Fruit fly (Drosophila melanogaster) whole organism, embryonic: ENCODE data around the gene CG42789.
A peak's percentile ranks its signal among the peaks of the same experiment; 100 is the strongest.

Experiments
- Antp ChIP-seq: fragments of 200-800 bp; sonication (Bioruptor generic); optimal IDR thresholded peaks from 3 replicates; lab custom pipeline; 2016; ENCODE audit warnings: missing biosample characterization, missing genetic modification characterization
- CG18476 ChIP-seq: fragments of 200-800 bp; sonication (Bioruptor generic); optimal IDR thresholded peaks from 2 replicates; lab custom pipeline; 2016; ENCODE audit warnings: missing biosample characterization, mild to moderate bottlenecking, missing genetic modification characterization
- CG18619 ChIP-seq: fragments of 200-800 bp; sonication (Bioruptor generic); optimal IDR thresholded peaks from 3 replicates; lab custom pipeline; 2017; ENCODE audit warnings: missing biosample characterization, mild to moderate bottlenecking, missing genetic modification characterization
- CG2889 ChIP-seq: fragments of 200-800 bp; sonication (Bioruptor generic); IDR thresholded peaks from 3 replicates; pipeline ENCODE4 v1.3.6; 2022; ENCODE audit warnings: missing biosample characterization, missing genetic modification characterization
- CG3163 ChIP-seq: fragments of 200-800 bp; sonication (Bioruptor generic); optimal IDR thresholded peaks from 3 replicates; lab custom pipeline; 2016; ENCODE audit warnings: missing biosample characterization, missing genetic modification characterization
- CG33557 ChIP-seq: fragments of 200-800 bp; sonication (Bioruptor generic); optimal IDR thresholded peaks from 2 replicates; lab custom pipeline; 2019; ENCODE audit warnings: missing biosample characterization, mild to moderate bottlenecking, missing genetic modification characterization, moderate library complexity
- CG4328 ChIP-seq: fragments of 200-800 bp; sonication (Bioruptor generic); optimal IDR thresholded peaks from 3 replicates; lab custom pipeline; 2017; ENCODE audit warnings: missing biosample characterization, missing genetic modification reagents, missing genetic modification characterization
- CG4730 ChIP-seq: fragments of 200-800 bp; sonication (Bioruptor generic); IDR thresholded peaks from 2 replicates; pipeline ENCODE4 v1.3.6; 2022; ENCODE audit warnings: missing biosample characterization, missing genetic modification characterization
- CG5953 ChIP-seq: fragments of 200-800 bp; sonication (Bioruptor generic); IDR thresholded peaks from 2 replicates; pipeline ENCODE4 v1.3.6; 2022; ENCODE audit warnings: missing biosample characterization, missing genetic modification characterization
- CG6813 ChIP-seq: fragments of 200-800 bp; sonication (Bioruptor generic); optimal IDR thresholded peaks from 2 replicates; lab custom pipeline; 2017; ENCODE audit warnings: missing biosample characterization, missing genetic modification characterization, mild to moderate bottlenecking, moderate library complexity, missing genetic modification reagents
- CG8281 ChIP-seq: fragments of 200-800 bp; sonication (Bioruptor generic); optimal IDR thresholded peaks from 2 replicates; lab custom pipeline; 2018; ENCODE audit warnings: missing biosample characterization, mild to moderate bottlenecking, missing genetic modification characterization, moderate library complexity
- CG8924 ChIP-seq: fragments of 200-800 bp; optimal IDR thresholded peaks from 3 replicates; lab custom pipeline; 2019; ENCODE audit warnings: missing biosample characterization, mild to moderate bottlenecking, missing genetic modification characterization, moderate library complexity
- CG9437 ChIP-seq: fragments of 200-800 bp; sonication (Bioruptor generic); optimal IDR thresholded peaks from 2 replicates; lab custom pipeline; 2018; ENCODE audit warnings: missing biosample characterization, mild to moderate bottlenecking, missing genetic modification characterization
- CG9797 ChIP-seq: fragments of 200-800 bp; sonication (Bioruptor generic); optimal IDR thresholded peaks from 3 replicates; lab custom pipeline; 2018; ENCODE audit warnings: missing biosample characterization, mild to moderate bottlenecking, missing genetic modification characterization
- Dfd ChIP-seq, 2 experiments: fragments of >200 bp; optimal IDR thresholded peaks; 2 replicates each; lab custom pipeline; 2017; ENCODE audit warnings: missing biosample characterization in 2 of 2, missing genetic modification characterization in 2 of 2
- Dip3 ChIP-seq: fragments of 200-800 bp; sonication (Bioruptor generic); optimal IDR thresholded peaks from 3 replicates; lab custom pipeline; 2016; ENCODE audit warnings: missing biosample characterization, missing genetic modification characterization
- Dref ChIP-seq: fragments of 200-800 bp; sonication (Bioruptor generic); IDR thresholded peaks from 2 replicates; pipeline ENCODE4 v1.3.6; 2022; ENCODE audit warnings: missing biosample characterization, missing genetic modification characterization
- Elba2 ChIP-seq: fragments of 200-800 bp; sonication (Bioruptor generic); optimal IDR thresholded peaks from 3 replicates; lab custom pipeline; 2016; ENCODE audit warnings: missing biosample characterization, missing genetic modification characterization
- HmgZ ChIP-seq: fragments of 200-800 bp; sonication (Bioruptor generic); optimal IDR thresholded peaks from 2 replicates; lab custom pipeline; 2018; ENCODE audit warnings: missing biosample characterization, mild to moderate bottlenecking, missing genetic modification characterization
- Hsf ChIP-seq: fragments of 200-800 bp; sonication (Bioruptor generic); optimal IDR thresholded peaks from 3 replicates; lab custom pipeline; 2016; ENCODE audit warnings: missing biosample characterization, missing genetic modification characterization
- Med ChIP-seq: fragments of 200-800 bp; sonication (Bioruptor generic); peaks from one replicate; lab custom pipeline; 2016; ENCODE audit warnings: missing biosample characterization, missing genetic modification characterization, mild to moderate bottlenecking, inconsistent platforms, moderate library complexity
- Side ChIP-seq: fragments of 200-800 bp; sonication (Bioruptor generic); optimal IDR thresholded peaks from 2 replicates; lab custom pipeline; 2016; ENCODE audit warnings: missing biosample characterization, missing genetic modification characterization
- Trl ChIP-seq, 3 experiments: fragments of >200 bp in 2 of 3; fragments of 200-800 bp in 1 of 3; sonication (Bioruptor generic) in 1 of 3; optimal IDR thresholded peaks; 2 replicates in 1 of 3; 3 replicates in 2 of 3; lab custom pipeline; 2016 to 2017; ENCODE audit warnings: missing biosample characterization in 1 of 3, missing genetic modification characterization in 1 of 3
- abd-A ChIP-seq: fragments of 200-800 bp; sonication (Bioruptor generic); optimal IDR thresholded peaks from 3 replicates; lab custom pipeline; 2019; ENCODE audit warnings: missing biosample characterization, mild to moderate bottlenecking, missing genetic modification characterization, moderate library complexity
- ac ChIP-seq: fragments of 200-800 bp; sonication (Bioruptor generic); optimal IDR thresholded peaks from 3 replicates; lab custom pipeline; 2017; ENCODE audit warnings: missing biosample characterization, mild to moderate bottlenecking, missing genetic modification characterization
- bab2 ChIP-seq: fragments of 200-800 bp; sonication (Bioruptor generic); optimal IDR thresholded peaks from 2 replicates; lab custom pipeline; 2016; ENCODE audit warnings: missing biosample characterization, missing genetic modification characterization
- btn ChIP-seq: fragments of 200-800 bp; sonication (Bioruptor generic); optimal IDR thresholded peaks from 2 replicates; lab custom pipeline; 2016; ENCODE audit warnings: missing biosample characterization, missing genetic modification characterization
- cad ChIP-seq: fragments of >200 bp; optimal IDR thresholded peaks from 2 replicates; lab custom pipeline; 2017; ENCODE audit warnings: missing biosample characterization, missing genetic modification characterization
- cas ChIP-seq: fragments of 200-800 bp; sonication (Bioruptor generic); IDR thresholded peaks from 2 replicates; pipeline ENCODE4 v1.3.6; 2022; ENCODE audit warnings: missing biosample characterization, missing genetic modification characterization
- cwo ChIP-seq: fragments of 200-800 bp; sonication (Bioruptor generic); optimal IDR thresholded peaks from 3 replicates; lab custom pipeline; 2017; ENCODE audit warnings: missing biosample characterization, missing genetic modification characterization, mild to moderate bottlenecking, moderate library complexity, missing genetic modification reagents
- dimm ChIP-seq: fragments of 200-800 bp; sonication (Bioruptor generic); IDR thresholded peaks from 2 replicates; pipeline ENCODE4 v1.3.6; 2022; ENCODE audit warnings: missing biosample characterization, missing genetic modification characterization
- dysf ChIP-seq: fragments of 200-800 bp; sonication (Bioruptor generic); IDR thresholded peaks from 3 replicates; pipeline ENCODE4 v1.3.6; 2022; ENCODE audit warnings: missing biosample characterization, missing genetic modification characterization
- ems ChIP-seq: fragments of 200-800 bp; sonication (Bioruptor generic); optimal IDR thresholded peaks from 3 replicates; lab custom pipeline; 2016; ENCODE audit warnings: missing biosample characterization, missing genetic modification characterization
- esg ChIP-seq: fragments of 200-800 bp; sonication (Bioruptor generic); conservative IDR thresholded peaks from 2 replicates; pipeline ENCODE4 v1.3.6; 2022; ENCODE audit warnings: missing biosample characterization, missing genetic modification characterization
- fd3F ChIP-seq: fragments of 200-800 bp; sonication (Bioruptor generic); optimal IDR thresholded peaks from 2 replicates; lab custom pipeline; 2018; ENCODE audit warnings: missing biosample characterization, mild to moderate bottlenecking, missing genetic modification characterization, moderate library complexity
- gce ChIP-seq: fragments of 200-800 bp; sonication (Bioruptor generic); IDR thresholded peaks from 3 replicates; pipeline ENCODE4 v1.3.6; 2022; ENCODE audit warnings: missing biosample characterization, missing genetic modification characterization
- gcm ChIP-seq: fragments of 200-800 bp; sonication (Bioruptor generic); optimal IDR thresholded peaks from 2 replicates; lab custom pipeline; 2019; ENCODE audit warnings: missing biosample characterization, mild to moderate bottlenecking, missing genetic modification characterization, moderate library complexity
- grau ChIP-seq: fragments of 200-800 bp; optimal IDR thresholded peaks from 3 replicates; lab custom pipeline; 2019; ENCODE audit warnings: missing biosample characterization, mild to moderate bottlenecking, missing genetic modification characterization, moderate library complexity
- gt ChIP-seq: fragments of 200-800 bp; sonication (Bioruptor generic); IDR thresholded peaks from 2 replicates; pipeline ENCODE4 v1.3.6; 2022; ENCODE audit warnings: missing biosample characterization, missing genetic modification characterization
- hth ChIP-seq: fragments of >200 bp; optimal IDR thresholded peaks from 2 replicates; lab custom pipeline; 2017; ENCODE audit warnings: inconsistent platforms
- lola ChIP-seq, 3 experiments: fragments of >200 bp in 2 of 3; fragments of 200-800 bp in 1 of 3; sonication (Bioruptor generic) in 1 of 3; optimal IDR thresholded peaks; 2 replicates each; lab custom pipeline; 2017 to 2019; ENCODE audit warnings: missing biosample characterization in 3 of 3, missing genetic modification characterization in 3 of 3, mild to moderate bottlenecking in 1 of 3, moderate library complexity in 1 of 3
- phol ChIP-seq: fragments of 200-800 bp; sonication (Bioruptor generic); optimal IDR thresholded peaks from 3 replicates; lab custom pipeline; 2018; ENCODE audit warnings: missing biosample characterization, mild to moderate bottlenecking, missing genetic modification characterization, moderate library complexity
- pros ChIP-seq: fragments of 200-800 bp; sonication (Bioruptor generic); optimal IDR thresholded peaks from 3 replicates; lab custom pipeline; 2019; ENCODE audit warnings: missing biosample characterization, mild to moderate bottlenecking, missing genetic modification characterization, moderate library complexity
- rib ChIP-seq: fragments of 200-800 bp; sonication (Bioruptor generic); IDR thresholded peaks from 2 replicates; pipeline ENCODE4 v1.3.6; 2022; ENCODE audit warnings: missing biosample characterization, missing genetic modification characterization
- row ChIP-seq: fragments of 200-800 bp; sonication (Bioruptor generic); IDR thresholded peaks from 3 replicates; pipeline ENCODE4 v1.3.6; 2022; ENCODE audit warnings: missing biosample characterization, missing genetic modification characterization
- salm ChIP-seq: fragments of 200-800 bp; sonication (Bioruptor generic); optimal IDR thresholded peaks from 2 replicates; lab custom pipeline; 2018; ENCODE audit warnings: missing biosample characterization, mild to moderate bottlenecking, missing genetic modification characterization
- scrt ChIP-seq: fragments of 200-800 bp; sonication (Bioruptor generic); optimal IDR thresholded peaks from 2 replicates; lab custom pipeline; 2018; ENCODE audit warnings: missing biosample characterization, mild to moderate bottlenecking, missing genetic modification characterization, moderate library complexity
- sens ChIP-seq: fragments of 200-800 bp; sonication (Bioruptor generic); peaks from one replicate; lab custom pipeline; 2016; ENCODE audit warnings: missing biosample characterization, missing genetic modification characterization
- stwl ChIP-seq: fragments of 200-800 bp; sonication (Bioruptor generic); optimal IDR thresholded peaks from 3 replicates; lab custom pipeline; 2018; ENCODE audit warnings: missing biosample characterization, mild to moderate bottlenecking, missing genetic modification characterization, moderate library complexity
- zen ChIP-seq: fragments of 200-800 bp; sonication (Bioruptor generic); optimal IDR thresholded peaks from 3 replicates; lab custom pipeline; 2018; ENCODE audit warnings: missing biosample characterization, mild to moderate bottlenecking, missing genetic modification characterization, moderate library complexity

CG42789 gene

dm6 chr3R:26797748-26798468 is 13.9 kb upstream of the CG42789 start (continued):
- TF ChIP-seq Antp (no peak), Dref (GFP tag; lab: Robert Waterston, UW) (no peak), abd-A (tag; lab: Kevin White, UChicago) (peak; percentile 69), ems (no peak), Hsf (GFP tag; lab: Kevin White, UChicago) (no peak), cas (GFP tag; lab: Robert Waterston, UW) (no peak), stwl (tag; lab: Kevin White, UChicago) (no peak), dimm (GFP tag; lab: Robert Waterston, UW) (no peak), gcm (GFP tag; lab: Kevin White, UChicago) (no peak), CG2889 (GFP tag; lab: Robert Waterston, UW) (no peak), CG9437 (GFP tag; lab: Kevin White, UChicago) (no peak), Dfd (GFP tag; optimal IDR thresholded peaks at IDR 0.05; lab: Kevin White, UChicago) (no peak), lola (GFP tag; optimal IDR thresholded peaks at IDR 0.05; lab: Kevin White, UChicago) (no peak), gt (no peak), gce (GFP tag; lab: Robert Waterston, UW) (no peak), CG18476 (GFP tag; lab: Kevin White, UChicago) (no peak), scrt (GFP tag; lab: Kevin White, UChicago) (no peak), esg (GFP tag; lab: Robert Waterston, UW) (no peak), CG9797 (GFP tag; lab: Kevin White, UChicago) (no peak), fd3F (no peak), CG5953 (no peak), HmgZ (tag; lab: Kevin White, UChicago) (no peak), Side (GFP tag; lab: Kevin White, UChicago) (no peak), btn (GFP tag; lab: Kevin White, UChicago) (no peak), CG4730 (GFP tag; lab: Robert Waterston, UW) (no peak), dysf (GFP tag; lab: Robert Waterston, UW) (no peak), cwo (GFP tag; lab: Kevin White, UChicago) (no peak), pros (GFP tag; lab: Kevin White, UChicago) (peak; percentile 43), CG3163 (GFP tag; lab: Kevin White, UChicago) (no peak), Dip3 (GFP tag; lab: Kevin White, UChicago) (no peak)

DNA sequence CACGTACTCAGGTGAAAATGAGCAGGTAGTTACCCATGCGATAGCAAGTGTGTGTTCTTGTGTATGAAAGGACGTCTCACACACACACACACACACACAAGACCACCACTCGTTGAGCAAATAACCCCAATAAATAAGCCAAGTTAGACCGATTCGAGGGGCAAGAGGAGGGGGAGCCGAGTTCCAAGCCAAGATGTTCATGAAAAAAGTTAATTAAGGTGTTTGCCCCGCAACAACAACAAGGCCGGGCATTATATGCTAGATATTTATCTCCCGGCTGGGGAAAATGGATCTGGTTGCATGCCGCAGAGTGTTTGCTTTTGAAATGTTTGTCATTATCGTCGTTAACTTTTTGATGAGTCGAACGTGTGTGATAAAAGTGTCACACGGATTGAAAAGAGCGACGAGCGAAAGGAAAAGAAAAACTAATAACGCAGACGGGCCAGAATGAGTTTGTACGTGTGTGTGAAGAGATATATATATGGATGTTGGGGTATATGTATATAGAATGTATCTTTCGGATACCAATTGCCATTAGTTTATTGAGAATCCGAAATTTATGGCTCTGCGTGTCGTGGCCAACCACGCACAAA is 12.6 kb upstream of the CG42789 start:
- TF ChIP-seq grau (tag; lab: Kevin White, UChicago) (no peak), zen (tag; lab: Kevin White, UChicago) (peak; percentile 60), phol (tag; lab: Kevin White, UChicago) (no peak), row (GFP tag; lab: Robert Waterston, UW) (no peak), CG6813 (GFP tag; lab: Kevin White, UChicago) (peak; percentile 29), CG33557 (GFP tag; lab: Kevin White, UChicago) (peak; percentile 37), salm (tag; lab: Kevin White, UChicago) (peak; percentile 15), Elba2 (GFP tag; lab: Kevin White, UChicago) (no peak), Trl (optimal IDR thresholded peaks at IDR 0.05; lab: Kevin White, UChicago) (no peak), Trl (GFP tag; optimal IDR thresholded peaks at IDR 0.05; lab: Kevin White, UChicago) (peak; percentile 6), CG18619 (GFP tag; lab: Kevin White, UChicago) (peak; percentile 28), rib (no peak), Med (GFP tag; lab: Kevin White, UChicago) (peak; percentile 68), ac (peak; percentile 59), abd-A (tag; lab: Kevin White, UChicago) (peak; percentile 92), CG4328 (GFP tag; lab: Kevin White, UChicago) (peak; percentile 5), cad (GFP tag; lab: Kevin White, UChicago) (peak; percentile 25), CG8924 (tag; lab: Kevin White, UChicago) (peak; percentile 11), hth (lab: Kevin White, UChicago) (peak; percentile 54), CG8281 (tag; lab: Kevin White, UChicago) (peak; percentile 23), bab2 (GFP tag; lab: Kevin White, UChicago) (peak; percentile 12), sens (GFP tag; lab: Kevin White, UChicago) (peak; percentile 82)
